Fruit fly (Drosophila melanogaster) whole organism, embryonic: Measurements from ENCODE around the gene CG14402.

ENCODE experiments used
- Ada2b ChIP-seq: fragments of 200-800 bp; sonication (Bioruptor generic); IDR thresholded peaks from 2 replicates; pipeline ENCODE4 v1.3.6; 2022; ENCODE audit warnings: missing biosample characterization, missing genetic modification characterization
- B-H1 ChIP-seq: fragments of 200-800 bp; sonication (Bioruptor generic); IDR thresholded peaks from 3 replicates; pipeline ENCODE4 v1.3.6; 2022; ENCODE audit warnings: missing biosample characterization, missing genetic modification characterization
- CG1024 ChIP-seq: fragments of 200-800 bp; sonication (Bioruptor generic); IDR thresholded peaks from 2 replicates; pipeline ENCODE4 v1.3.6; 2022; ENCODE audit warnings: missing biosample characterization, missing genetic modification characterization
- CG12071 ChIP-seq: fragments of 200-800 bp; sonication (Bioruptor generic); optimal IDR thresholded peaks from 3 replicates; lab custom pipeline; 2018; ENCODE audit warnings: missing biosample characterization, mild to moderate bottlenecking, missing genetic modification characterization
- CG12744 ChIP-seq: fragments of 200-800 bp; sonication (Bioruptor generic); optimal IDR thresholded peaks from 2 replicates; lab custom pipeline; 2016; ENCODE audit warnings: missing biosample characterization, missing genetic modification characterization
- CG13424 ChIP-seq: fragments of 200-800 bp; sonication (Bioruptor generic); optimal IDR thresholded peaks from 2 replicates; lab custom pipeline; 2019; ENCODE audit warnings: missing biosample characterization, mild to moderate bottlenecking, missing genetic modification characterization, moderate library complexity
- CG14710 ChIP-seq: fragments of 200-800 bp; sonication (Bioruptor generic); optimal IDR thresholded peaks from 3 replicates; lab custom pipeline; 2019; ENCODE audit warnings: missing biosample characterization, mild to moderate bottlenecking, missing genetic modification characterization, moderate library complexity
- CG17568 ChIP-seq: fragments of 200-800 bp; sonication (Bioruptor generic); optimal IDR thresholded peaks from 2 replicates; lab custom pipeline; 2018; ENCODE audit warnings: missing biosample characterization, mild to moderate bottlenecking, missing genetic modification characterization, moderate library complexity
- CG17829 ChIP-seq: fragments of 200-800 bp; optimal IDR thresholded peaks from 2 replicates; lab custom pipeline; 2019; ENCODE audit warnings: missing biosample characterization, mild to moderate bottlenecking, missing genetic modification characterization, moderate library complexity
- CG30020 ChIP-seq: fragments of 200-800 bp; optimal IDR thresholded peaks from 2 replicates; lab custom pipeline; 2019; ENCODE audit warnings: missing biosample characterization, mild to moderate bottlenecking, missing genetic modification characterization, moderate library complexity
- CG31365 ChIP-seq: fragments of 200-800 bp; sonication (Bioruptor generic); optimal IDR thresholded peaks from 2 replicates; lab custom pipeline; 2018; ENCODE audit warnings: missing biosample characterization, mild to moderate bottlenecking, missing genetic modification characterization
- CG33557 ChIP-seq: fragments of 200-800 bp; sonication (Bioruptor generic); optimal IDR thresholded peaks from 2 replicates; lab custom pipeline; 2019; ENCODE audit warnings: missing biosample characterization, mild to moderate bottlenecking, missing genetic modification characterization, moderate library complexity
- CG3407 ChIP-seq: fragments of 200-800 bp; sonication (Bioruptor generic); optimal IDR thresholded peaks from 2 replicates; lab custom pipeline; 2018; ENCODE audit warnings: missing biosample characterization, mild to moderate bottlenecking, missing genetic modification characterization
- CG5953 ChIP-seq: fragments of 200-800 bp; sonication (Bioruptor generic); IDR thresholded peaks from 2 replicates; pipeline ENCODE4 v1.3.6; 2022; ENCODE audit warnings: missing biosample characterization, missing genetic modification characterization
- CG6272 ChIP-seq: fragments of 200-800 bp; sonication (Bioruptor generic); IDR thresholded peaks from 2 replicates; pipeline ENCODE4 v1.3.6; 2022; ENCODE audit warnings: missing biosample characterization, missing genetic modification characterization
- CG7786 ChIP-seq: fragments of 200-800 bp; sonication (Bioruptor generic); optimal IDR thresholded peaks from 2 replicates; lab custom pipeline; 2016; ENCODE audit warnings: missing biosample characterization, missing genetic modification characterization
- Camta ChIP-seq: fragments of 200-800 bp; sonication (Bioruptor generic); optimal IDR thresholded peaks from 2 replicates; lab custom pipeline; 2016; ENCODE audit warnings: missing biosample characterization, missing genetic modification characterization
- CoRest ChIP-seq: fragments of 200-800 bp; sonication (Bioruptor generic); optimal IDR thresholded peaks from 3 replicates; lab custom pipeline; 2018; ENCODE audit warnings: missing biosample characterization, mild to moderate bottlenecking, missing genetic modification characterization, moderate library complexity
- Dad ChIP-seq: fragments of 200-800 bp; sonication (Bioruptor generic); optimal IDR thresholded peaks from 3 replicates; lab custom pipeline; 2016; ENCODE audit warnings: missing biosample characterization, missing genetic modification characterization
- Doc3 ChIP-seq: fragments of 200-800 bp; sonication (Bioruptor generic); IDR thresholded peaks from 3 replicates; pipeline ENCODE4 v1.3.6; 2022; ENCODE audit warnings: missing biosample characterization, missing genetic modification characterization; ENCODE audit not compliant: partially characterized antibody
- Fer3 ChIP-seq: fragments of 200-800 bp; sonication (Bioruptor generic); optimal IDR thresholded peaks from 2 replicates; lab custom pipeline; 2018; ENCODE audit warnings: missing biosample characterization, mild to moderate bottlenecking, missing genetic modification characterization, moderate library complexity
- HLH4C ChIP-seq: fragments of 200-800 bp; sonication (Bioruptor generic); IDR thresholded peaks from 3 replicates; pipeline ENCODE4 v1.3.6; 2022; ENCODE audit warnings: missing biosample characterization, missing genetic modification characterization; ENCODE audit not compliant: partially characterized antibody
- Kr ChIP-seq: fragments of 200-800 bp; sonication (Bioruptor generic); optimal IDR thresholded peaks from 2 replicates; lab custom pipeline; 2017; ENCODE audit warnings: missing biosample characterization, mild to moderate bottlenecking, missing genetic modification characterization
- NK7.1 ChIP-seq: fragments of 200-800 bp; sonication (Bioruptor generic); optimal IDR thresholded peaks from 3 replicates; lab custom pipeline; 2016; ENCODE audit warnings: missing biosample characterization, missing genetic modification characterization
- Ravus ChIP-seq: fragments of 200-800 bp; sonication (Bioruptor generic); IDR thresholded peaks from 2 replicates; pipeline ENCODE4 v1.3.6; 2022; ENCODE audit warnings: missing biosample characterization, missing genetic modification characterization
- Rfx ChIP-seq: fragments of 200-800 bp; sonication (Bioruptor generic); IDR thresholded peaks from 2 replicates; pipeline ENCODE4 v1.3.6; 2022; ENCODE audit warnings: missing biosample characterization, missing genetic modification characterization
- Scr ChIP-seq: fragments of 200-800 bp; sonication (Bioruptor generic); IDR thresholded peaks from 2 replicates; pipeline ENCODE4 v1.3.6; 2022; ENCODE audit warnings: missing biosample characterization, missing genetic modification characterization; ENCODE audit not compliant: partially characterized antibody
- ase ChIP-seq: fragments of 200-800 bp; sonication (Bioruptor generic); IDR thresholded peaks from 3 replicates; pipeline ENCODE4 v1.3.6; 2022; ENCODE audit warnings: missing biosample characterization, missing genetic modification characterization
- az2 ChIP-seq: fragments of 200-800 bp; sonication (Bioruptor generic); optimal IDR thresholded peaks from 3 replicates; lab custom pipeline; 2016; ENCODE audit warnings: missing biosample characterization, missing genetic modification characterization
- bowl ChIP-seq: fragments of 200-800 bp; sonication (Bioruptor generic); IDR thresholded peaks from 2 replicates; pipeline ENCODE4 v1.3.6; 2022; ENCODE audit warnings: missing biosample characterization, missing genetic modification characterization
- bsh ChIP-seq, 2 experiments: fragments of 200-800 bp; sonication (Bioruptor generic); optimal IDR thresholded peaks; 2 replicates each; lab custom pipeline; 2017 to 2018; ENCODE audit warnings: mild to moderate bottlenecking in 2 of 2, missing biosample characterization in 2 of 2, missing genetic modification characterization in 2 of 2, moderate library complexity in 1 of 2
- croc ChIP-seq: fragments of 200-800 bp; sonication (Bioruptor generic); conservative IDR thresholded peaks from 3 replicates; pipeline ENCODE4 v1.3.6; 2022; ENCODE audit warnings: missing biosample characterization, missing genetic modification characterization
- crp ChIP-seq, 2 experiments: fragments of 200-800 bp; sonication (Bioruptor generic); optimal IDR thresholded peaks; 2 replicates in 1 of 2; 3 replicates in 1 of 2; lab custom pipeline; 2017; ENCODE audit warnings: missing biosample characterization in 2 of 2, missing genetic modification characterization in 2 of 2, mild to moderate bottlenecking in 1 of 2, moderate library complexity in 1 of 2
- dmrt99B ChIP-seq: fragments of 200-800 bp; sonication (Bioruptor generic); optimal IDR thresholded peaks from 2 replicates; lab custom pipeline; 2018; ENCODE audit warnings: missing biosample characterization, mild to moderate bottlenecking, missing genetic modification characterization, moderate library complexity
- ewg ChIP-seq: fragments of 200-800 bp; sonication (Bioruptor generic); optimal IDR thresholded peaks from 3 replicates; lab custom pipeline; 2017; ENCODE audit warnings: mild to moderate bottlenecking, missing biosample characterization, missing genetic modification reagents, missing genetic modification characterization
- eyg ChIP-seq: fragments of 200-800 bp; sonication (Bioruptor generic); optimal IDR thresholded peaks from 3 replicates; lab custom pipeline; 2016; ENCODE audit warnings: missing biosample characterization, missing genetic modification characterization
- fd3F ChIP-seq: fragments of 200-800 bp; sonication (Bioruptor generic); optimal IDR thresholded peaks from 2 replicates; lab custom pipeline; 2018; ENCODE audit warnings: missing biosample characterization, mild to moderate bottlenecking, missing genetic modification characterization, moderate library complexity
- fu2 ChIP-seq: fragments of 200-800 bp; sonication (Bioruptor generic); optimal IDR thresholded peaks from 2 replicates; lab custom pipeline; 2016; ENCODE audit warnings: missing biosample characterization, missing genetic modification characterization
- ind ChIP-seq: fragments of 200-800 bp; sonication (Bioruptor generic); optimal IDR thresholded peaks from 3 replicates; lab custom pipeline; 2016; ENCODE audit warnings: missing biosample characterization, missing genetic modification characterization
- lbe ChIP-seq: fragments of 200-800 bp; sonication (Bioruptor generic); optimal IDR thresholded peaks from 2 replicates; lab custom pipeline; 2016; ENCODE audit warnings: missing biosample characterization, mild to moderate bottlenecking, missing genetic modification characterization
- mam ChIP-seq: fragments of 200-800 bp; sonication (Bioruptor generic); optimal IDR thresholded peaks from 3 replicates; lab custom pipeline; 2016; ENCODE audit warnings: missing biosample characterization, missing genetic modification characterization
- nau ChIP-seq: fragments of 200-800 bp; sonication (Bioruptor generic); optimal IDR thresholded peaks from 3 replicates; lab custom pipeline; 2017; ENCODE audit warnings: missing biosample characterization, mild to moderate bottlenecking, missing genetic modification characterization, missing genetic modification reagents
- onecut ChIP-seq: fragments of 200-800 bp; sonication (Bioruptor generic); IDR thresholded peaks from 2 replicates; pipeline ENCODE4 v1.3.6; 2022; ENCODE audit warnings: missing biosample characterization, missing genetic modification characterization
- pho ChIP-seq: fragments of 200-800 bp; sonication (Bioruptor generic); optimal IDR thresholded peaks from 2 replicates; lab custom pipeline; 2016; ENCODE audit warnings: missing biosample characterization, missing genetic modification characterization
- psq ChIP-seq: fragments of 200-800 bp; sonication (Bioruptor generic); optimal IDR thresholded peaks from 2 replicates; lab custom pipeline; 2017; ENCODE audit warnings: missing biosample characterization, missing genetic modification characterization
- sd ChIP-seq: fragments of 200-800 bp; sonication (Bioruptor generic); optimal IDR thresholded peaks from 3 replicates; lab custom pipeline; 2018; ENCODE audit warnings: missing biosample characterization, mild to moderate bottlenecking, missing genetic modification characterization, moderate library complexity
- sr ChIP-seq: fragments of 200-800 bp; sonication (Bioruptor generic); IDR thresholded peaks from 3 replicates; pipeline ENCODE4 v1.3.6; 2022; ENCODE audit warnings: missing biosample characterization, missing genetic modification characterization
- ssp ChIP-seq: fragments of 200-800 bp; sonication (Bioruptor generic); IDR thresholded peaks from 2 replicates; pipeline ENCODE4 v1.3.6; 2022; ENCODE audit warnings: missing biosample characterization, missing genetic modification characterization
- twi ChIP-seq: fragments of 200-800 bp; optimal IDR thresholded peaks from 2 replicates; lab custom pipeline; 2019; ENCODE audit warnings: missing biosample characterization, mild to moderate bottlenecking, missing genetic modification characterization, moderate library complexity
- wor ChIP-seq: fragments of 200-800 bp; sonication (Bioruptor generic); IDR thresholded peaks from 2 replicates; pipeline ENCODE4 v1.3.6; 2022; ENCODE audit warnings: missing biosample characterization, missing genetic modification characterization

CG14402 gene

dm6 chr2L:20896681-20897341 is 47.7 kb downstream of the CG14402 start (continued):
- TF ChIP-seq crp (GFP tag; optimal IDR thresholded peaks at IDR 0.05; lab: Kevin White, UChicago) (no peak), CG12744 (GFP tag; lab: Kevin White, UChicago) (peak; percentile 12), bsh (GFP tag; optimal IDR thresholded peaks at IDR 0.05; lab: Kevin White, UChicago) (peak in 1 of 2 experiments; percentile 66), dmrt99B (tag; lab: Kevin White, UChicago) (peak; percentile 47), CG33557 (peak; percentile 54), az2 (no peak), sd (tag; lab: Kevin White, UChicago) (peak; percentile 52), CG13424 (peak; percentile 62), CG14710 (tag; lab: Kevin White, UChicago) (peak; percentile 40), pho (GFP tag; lab: Kevin White, UChicago) (no peak), CG1024 (GFP tag; lab: Robert Waterston, UW) (no peak; the same call in 1 of the 2 replicates), wor (no peak), B-H1 (GFP tag; lab: Robert Waterston, UW) (no peak; the same call in 2 of the 3 replicates), psq (GFP tag; lab: Kevin White, UChicago) (no peak), mam (GFP tag; lab: Kevin White, UChicago) (no peak), CG17568 (GFP tag; lab: Kevin White, UChicago) (peak; percentile 78), ssp (no peak), fu2 (GFP tag; lab: Kevin White, UChicago) (no peak), Scr (GFP tag; lab: Robert Waterston, UW) (no peak), CG31365 (tag; lab: Kevin White, UChicago) (peak; percentile 43), sr (no peak), eyg (GFP tag; lab: Kevin White, UChicago) (no peak), CG17829 (tag; lab: Kevin White, UChicago) (peak; percentile 4), nau (peak; percentile 51), Rfx (GFP tag; lab: Robert Waterston, UW) (no peak), lbe (GFP tag; lab: Kevin White, UChicago) (no peak), fd3F (GFP tag; lab: Kevin White, UChicago) (no peak), Dad (GFP tag; lab: Kevin White, UChicago) (no peak), CG3407 (GFP tag; lab: Kevin White, UChicago) (peak; percentile 65), Ravus (no peak), onecut (GFP tag; lab: Robert Waterston, UW) (peak; percentile 57), Doc3 (GFP tag; lab: Robert Waterston, UW) (no peak), CG7786 (GFP tag; lab: Kevin White, UChicago) (no peak), HLH4C (no peak), Fer3 (tag; lab: Kevin White, UChicago) (peak; percentile 46), Ada2b (GFP tag; lab: Robert Waterston, UW) (no peak), CG6272 (GFP tag; lab: Robert Waterston, UW) (no peak), Camta (peak; percentile 28), CG12071 (peak; percentile 84), twi (tag; lab: Kevin White, UChicago) (no peak), CoRest (tag; lab: Kevin White, UChicago) (no peak), croc (no peak), NK7.1 (GFP tag; lab: Kevin White, UChicago) (peak; percentile 14), Kr (GFP tag; lab: Kevin White, UChicago) (no peak), CG30020 (tag; lab: Kevin White, UChicago) (no peak), bowl (GFP tag; lab: Robert Waterston, UW) (no peak), ewg (GFP tag; lab: Kevin White, UChicago) (no peak), CG5953 (peak; percentile 60), ind (GFP tag; lab: Kevin White, UChicago) (no peak), ase (GFP tag; lab: Robert Waterston, UW) (no peak)
